Worm (Caenorhabditis elegans) whole organism, L4 larva: ENCODE measurements around the gene F08G12.5.

Experiments
- F10B5.3 ChIP-seq: sonication (generic microtip); optimal IDR thresholded peaks from 2 replicates; lab custom pipeline; 2016; ENCODE audit warnings: mild to moderate bottlenecking, missing genetic modification characterization, missing compliant biosample characterization
- R02D3.7 ChIP-seq: fragments of 150-350 bp; sonication (generic microtip); optimal IDR thresholded peaks from 3 replicates; lab custom pipeline; 2014; ENCODE audit warnings: missing biosample characterization, missing genetic modification characterization
- Y105C5A.15 ChIP-seq: fragments of 200-800 bp; sonication (Bioruptor generic); IDR thresholded peaks from 2 replicates; pipeline ENCODE4 v1.3.6; 2022; ENCODE audit warnings: missing genetic modification characterization, missing compliant biosample characterization
- Y48G9A.11 ChIP-seq: fragments of 200-800 bp; sonication (Bioruptor generic); IDR thresholded peaks from 2 replicates; pipeline ENCODE4 v1.3.6; 2022; ENCODE audit warnings: missing genetic modification reagents, missing genetic modification characterization, missing compliant biosample characterization
- Y5F2A.4 ChIP-seq: fragments of 200-800 bp; sonication (Bioruptor generic); optimal IDR thresholded peaks from 2 replicates; lab custom pipeline; 2018; ENCODE audit warnings: mild to moderate bottlenecking, missing genetic modification characterization, missing compliant biosample characterization
- ZK546.5 ChIP-seq, 2 experiments: sonication (generic microtip); optimal IDR thresholded peaks; 2 replicates each; lab custom pipeline; 2017; ENCODE audit warnings: missing biosample characterization in 2 of 2, missing genetic modification characterization in 2 of 2
- aha-1 ChIP-seq: fragments of 150-350 bp; peaks from one replicate; lab custom pipeline; 2014; ENCODE audit warnings: missing biosample characterization, missing genetic modification characterization
- aly-2 ChIP-seq: sonication (generic microtip); optimal IDR thresholded peaks from 2 replicates; lab custom pipeline; 2018; ENCODE audit warnings: missing biosample characterization, missing genetic modification characterization
- ama-1 ChIP-seq: fragments of 150-350 bp; optimal IDR thresholded peaks from 2 replicates; lab custom pipeline; 2014; ENCODE audit warnings: inconsistent platforms, mixed read lengths
- attf-4 ChIP-seq: sonication (generic microtip); optimal IDR thresholded peaks from 3 replicates; lab custom pipeline; 2017; ENCODE audit warnings: missing biosample characterization, missing genetic modification characterization
- ceh-82 ChIP-seq: sonication (generic microtip); optimal IDR thresholded peaks from 2 replicates; lab custom pipeline; 2017; ENCODE audit warnings: missing biosample characterization, missing genetic modification characterization
- ces-1 ChIP-seq: fragments of 150-350 bp; sonication (generic microtip); optimal IDR thresholded peaks from 4 replicates; lab custom pipeline; 2014; ENCODE audit warnings: missing biosample characterization, missing genetic modification reagents, missing genetic modification characterization
- daf-12 ChIP-seq: fragments of 150-350 bp; optimal IDR thresholded peaks from 2 replicates; lab custom pipeline; 2014; ENCODE audit warnings: missing biosample characterization, missing genetic modification reagents, missing genetic modification characterization
- daf-16 ChIP-seq, 3 experiments: sonication (generic microtip); optimal IDR thresholded peaks; 2 replicates each; lab custom pipeline; 2016 to 2017; ENCODE audit warnings: missing genetic modification characterization in 3 of 3, missing genetic modification reagents in 3 of 3, mild to moderate bottlenecking in 2 of 3, missing compliant biosample characterization in 2 of 3, missing biosample characterization in 1 of 3, moderate library complexity in 1 of 3
- daf-8 ChIP-seq: fragments of 200-800 bp; sonication (Bioruptor generic); IDR thresholded peaks from 2 replicates; pipeline ENCODE4 v1.3.6; 2022; ENCODE audit warnings: missing genetic modification characterization, missing compliant biosample characterization
- dmd-6 ChIP-seq: fragments of 200-800 bp; sonication (Bioruptor generic); IDR thresholded peaks from 2 replicates; pipeline ENCODE4 v1.3.6; 2022; ENCODE audit warnings: missing genetic modification reagents, missing genetic modification characterization, missing compliant biosample characterization
- dmd-9 ChIP-seq: fragments of 200-800 bp; sonication (Bioruptor generic); IDR thresholded peaks from 2 replicates; pipeline ENCODE4 v1.3.6; 2022; ENCODE audit warnings: missing genetic modification reagents, missing genetic modification characterization, missing compliant biosample characterization
- dpl-1 ChIP-seq: fragments of 150-350 bp; optimal IDR thresholded peaks from 2 replicates; lab custom pipeline; 2014; ENCODE audit warnings: missing biosample characterization, missing genetic modification reagents, missing genetic modification characterization
- fkh-10 ChIP-seq: fragments of 150-350 bp; optimal IDR thresholded peaks from 2 replicates; lab custom pipeline; 2014; ENCODE audit warnings: missing biosample characterization, missing genetic modification reagents, missing genetic modification characterization
- fos-1 ChIP-seq: fragments of 150-350 bp; optimal IDR thresholded peaks from 2 replicates; lab custom pipeline; 2014; ENCODE audit warnings: missing biosample characterization, missing genetic modification characterization
- hif-1 ChIP-seq, 2 experiments: sonication (generic microtip); optimal IDR thresholded peaks; 2 replicates each; lab custom pipeline; 2016 to 2017; ENCODE audit warnings: missing compliant biosample characterization in 2 of 2, missing genetic modification characterization in 2 of 2, missing genetic modification reagents in 2 of 2, missing genotype in 2 of 2, mild to moderate bottlenecking in 1 of 2
- hlh-11 ChIP-seq: fragments of 200-800 bp; sonication (Bioruptor generic); optimal IDR thresholded peaks from 2 replicates; lab custom pipeline; 2018; ENCODE audit warnings: mild to moderate bottlenecking, missing genetic modification characterization, missing compliant biosample characterization
- hlh-30 ChIP-seq: sonication (generic microtip); optimal IDR thresholded peaks from 2 replicates; lab custom pipeline; 2017; ENCODE audit warnings: antibody characterized with exemption, mild to moderate bottlenecking, missing genetic modification characterization, missing compliant biosample characterization; ENCODE audit not compliant: insufficient read depth
- lin-39 ChIP-seq: fragments of 150-350 bp; optimal IDR thresholded peaks from 2 replicates; lab custom pipeline; 2014; ENCODE audit warnings: missing biosample characterization, missing genetic modification reagents, missing genetic modification characterization
- lsy-2 ChIP-seq, 2 experiments: fragments of 150-350 bp in 1 of 2; sonication (generic microtip) in 1 of 2; optimal IDR thresholded peaks; 2 replicates each; lab custom pipeline; 2014 to 2017; ENCODE audit warnings: missing biosample characterization in 2 of 2, missing genetic modification characterization in 2 of 2
- madf-9 ChIP-seq: fragments of 200-800 bp; sonication (Bioruptor generic); conservative IDR thresholded peaks from 2 replicates; pipeline ENCODE4 v1.3.6; 2022; ENCODE audit warnings: missing genetic modification reagents, missing genetic modification characterization, missing compliant biosample characterization
- mdt-29 ChIP-seq: fragments of 200-800 bp; sonication (Bioruptor generic); IDR thresholded peaks from 2 replicates; pipeline ENCODE4 v1.3.6; 2022; ENCODE audit warnings: missing genetic modification reagents, missing genetic modification characterization, missing compliant biosample characterization
- mep-1 ChIP-seq: fragments of 150-350 bp; sonication (generic microtip); optimal IDR thresholded peaks from 3 replicates; lab custom pipeline; 2014; ENCODE audit warnings: missing biosample characterization, missing genetic modification characterization
- mxl-3 ChIP-seq: fragments of 200-800 bp; sonication (Bioruptor generic); optimal IDR thresholded peaks from 2 replicates; lab custom pipeline; 2018; ENCODE audit warnings: mild to moderate bottlenecking, missing genetic modification characterization, missing compliant biosample characterization
- nhr-10 ChIP-seq: fragments of 150-350 bp; optimal IDR thresholded peaks from 2 replicates; lab custom pipeline; 2014; ENCODE audit warnings: missing biosample characterization, missing genetic modification characterization
- nhr-102 ChIP-seq: sonication (generic microtip); optimal IDR thresholded peaks from 2 replicates; lab custom pipeline; 2016; ENCODE audit warnings: mild to moderate bottlenecking, missing genetic modification characterization, moderate library complexity, missing compliant biosample characterization
- nhr-11 ChIP-seq: fragments of 150-350 bp; optimal IDR thresholded peaks from 2 replicates; lab custom pipeline; 2014; ENCODE audit warnings: missing biosample characterization, missing genetic modification characterization
- nhr-111 ChIP-seq: fragments of 200-800 bp; sonication (Bioruptor generic); optimal IDR thresholded peaks from 2 replicates; lab custom pipeline; 2018; ENCODE audit warnings: mild to moderate bottlenecking, missing genetic modification characterization, missing compliant biosample characterization
- nhr-28 ChIP-seq: fragments of 150-350 bp; optimal IDR thresholded peaks from 2 replicates; lab custom pipeline; 2014; ENCODE audit warnings: missing biosample characterization, missing genetic modification characterization
- nhr-41 ChIP-seq: fragments of 200-800 bp; sonication (Bioruptor generic); IDR thresholded peaks from 2 replicates; pipeline ENCODE4 v1.3.6; 2022; ENCODE audit warnings: missing genetic modification reagents, missing genetic modification characterization, missing compliant biosample characterization
- nhr-48 ChIP-seq: sonication (generic microtip); optimal IDR thresholded peaks from 2 replicates; lab custom pipeline; 2016; ENCODE audit warnings: mild to moderate bottlenecking, missing genetic modification characterization, missing compliant biosample characterization
- nhr-77 ChIP-seq: fragments of 150-350 bp; optimal IDR thresholded peaks from 2 replicates; lab custom pipeline; 2014; ENCODE audit warnings: missing biosample characterization, missing genetic modification characterization
- pqm-1 ChIP-seq: sonication (generic microtip); optimal IDR thresholded peaks from 2 replicates; lab custom pipeline; 2017; ENCODE audit warnings: missing biosample characterization, missing genetic modification characterization
- sdz-12 ChIP-seq: fragments of 200-800 bp; sonication (Bioruptor generic); optimal IDR thresholded peaks from 2 replicates; lab custom pipeline; 2018; ENCODE audit warnings: mild to moderate bottlenecking, missing genetic modification characterization, missing compliant biosample characterization
- set-16 ChIP-seq: fragments of 200-800 bp; sonication (Bioruptor generic); IDR thresholded peaks from 2 replicates; pipeline ENCODE4 v1.3.6; 2022; ENCODE audit warnings: missing genetic modification reagents, missing genetic modification characterization, missing compliant biosample characterization
- skn-1 ChIP-seq: fragments of 150-350 bp; optimal IDR thresholded peaks from 2 replicates; lab custom pipeline; 2014; ENCODE audit warnings: missing biosample characterization, missing genetic modification characterization
- snpc-4 ChIP-seq: fragments of 150-350 bp; optimal IDR thresholded peaks from 2 replicates; lab custom pipeline; 2014; ENCODE audit warnings: missing biosample characterization, missing genetic modification characterization
- tag-97 ChIP-seq: fragments of 200-800 bp; sonication (Bioruptor generic); IDR thresholded peaks from 2 replicates; pipeline ENCODE4 v1.3.6; 2022; ENCODE audit warnings: missing genetic modification characterization, missing compliant biosample characterization
- unc-62 ChIP-seq, 3 experiments: fragments of 150-350 bp in 1 of 3; sonication (generic microtip); optimal IDR thresholded peaks in 2 of 3; peaks in 1 of 3; 1 replicate in 1 of 3; 2 replicates in 2 of 3; lab custom pipeline; 2014 to 2017; ENCODE audit warnings: missing biosample characterization in 3 of 3, missing genetic modification characterization in 3 of 3, missing genetic modification reagents in 3 of 3, missing genotype in 1 of 3
- vab-7 ChIP-seq: fragments of 200-800 bp; sonication (Bioruptor generic); IDR thresholded peaks from 2 replicates; pipeline ENCODE4 v1.3.6; 2022; ENCODE audit warnings: missing genetic modification reagents, missing genetic modification characterization, missing compliant biosample characterization
- zag-1 ChIP-seq: fragments of 150-350 bp; optimal IDR thresholded peaks from 2 replicates; lab custom pipeline; 2014; ENCODE audit warnings: missing biosample characterization, missing genetic modification characterization
- zip-11 ChIP-seq: fragments of 200-800 bp; sonication (Bioruptor generic); IDR thresholded peaks from 2 replicates; pipeline ENCODE4 v1.3.6; 2022; ENCODE audit warnings: missing genetic modification characterization, missing compliant biosample characterization
- ztf-11 ChIP-seq: fragments of 150-350 bp; optimal IDR thresholded peaks from 2 replicates; lab custom pipeline; 2014; ENCODE audit warnings: missing biosample characterization, missing genetic modification characterization

F08G12.5 gene

DNA sequence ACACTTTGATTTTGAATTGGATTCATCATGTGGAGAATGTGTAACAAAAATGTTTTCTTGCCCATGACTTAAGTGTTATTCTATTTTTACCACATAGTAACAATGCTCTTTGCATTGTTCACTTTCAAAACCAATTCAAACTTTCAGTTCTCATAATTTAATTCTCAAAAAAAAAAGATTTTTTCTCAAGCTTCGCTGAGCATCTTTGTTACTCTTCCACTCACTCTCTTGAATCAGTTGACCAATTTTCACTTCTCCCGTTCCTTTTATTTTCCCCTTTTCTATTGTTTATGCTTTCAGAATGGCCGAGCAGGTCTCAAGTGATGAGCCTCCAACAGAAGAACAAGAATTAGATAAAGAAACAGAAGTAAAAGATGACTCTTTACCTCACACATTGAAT lies 36.1 kb upstream of the F08G12.5 start, which contains the start of gene oct-2:
Gene oct-2 (plus strand): TSS at position 301 of the 400 bp plus-strand sequence.
- TF ChIP-seq unc-62 (GFP tag; optimal IDR thresholded peaks at IDR 0.05 in 1 of 2; lab: Kevin White, UChicago) (peak in 1 of 2 experiments; percentile 57), unc-62 (tag; optimal IDR thresholded peaks at IDR 0.05; lab: Kevin White, UChicago) (no peak), aha-1 (tag; lab: Kevin White, UChicago) (peak; percentile 37), nhr-102 (tag; lab: Kevin White, UChicago) (no peak), lsy-2 (tag; optimal IDR thresholded peaks at IDR 0.05; lab: Kevin White, UChicago) (no peak), nhr-111 (GFP tag; lab: Kevin White, UChicago) (no peak)
- TF ChIP-seq, all 104 proteins: peak for 2

DNA sequence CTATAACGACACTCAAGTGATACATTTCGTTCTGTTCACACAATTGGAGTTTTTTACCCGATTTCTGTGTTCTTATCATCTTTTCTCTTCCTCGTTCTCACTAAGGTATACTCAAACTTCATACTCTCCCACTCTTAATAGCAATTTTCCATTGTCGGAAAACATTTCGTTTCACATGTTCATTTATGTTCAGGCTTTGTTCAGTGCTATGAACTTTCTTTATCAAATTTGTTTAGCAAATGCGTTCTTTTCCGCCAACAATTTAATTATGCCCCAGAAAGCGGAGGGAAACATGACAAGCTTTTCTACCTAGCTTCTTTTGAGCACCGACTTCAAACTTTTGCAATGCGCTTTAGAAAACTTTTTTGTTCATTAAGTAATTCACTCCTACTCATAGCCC lies 35.4 kb upstream of the F08G12.5 start:
- TF ChIP-seq fkh-10 (GFP tag; lab: Kevin White, UChicago) (no peak), madf-9 (no peak), aha-1 (tag; lab: Kevin White, UChicago) (peak; percentile 94), dmd-6 (peak; percentile 18; the same call in 1 of the 2 replicates), vab-7 (no peak), pqm-1 (tag; lab: Kevin White, UChicago) (peak; percentile 5), lsy-2 (tag; optimal IDR thresholded peaks at IDR 0.05; lab: Kevin White, UChicago) (no peak), nhr-28 (tag; lab: Kevin White, UChicago) (peak; percentile 34), tag-97 (GFP tag; lab: Robert Waterston, UW) (0 out of 2 replicates have a peak, but pooled peaks have one; percentile 56), mep-1 (tag; lab: Kevin White, UChicago) (no peak), ZK546.5 (tag; optimal IDR thresholded peaks at IDR 0.05; lab: Kevin White, UChicago) (no peak), nhr-10 (tag; lab: Kevin White, UChicago) (no peak), ces-1 (peak; percentile 91)

DNA sequence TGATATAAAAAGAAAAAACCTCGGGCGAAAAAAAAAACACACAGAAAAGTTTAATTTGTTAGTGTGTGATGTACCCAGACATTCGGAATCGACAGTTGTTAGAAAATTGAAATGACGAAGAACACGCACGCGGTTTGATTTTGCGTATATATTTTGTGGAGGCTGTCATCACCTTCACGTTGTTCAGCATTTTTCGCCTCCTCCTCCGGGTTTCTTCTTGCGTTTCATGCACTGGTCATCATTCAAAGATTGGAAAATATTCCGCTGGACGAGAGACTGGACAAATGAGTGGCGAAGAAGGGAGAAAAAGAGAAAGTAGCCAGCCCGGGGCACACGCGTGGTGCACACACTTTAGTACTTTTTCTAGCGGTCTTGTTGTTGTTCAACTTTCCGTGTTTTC lies 34.8 kb upstream of the F08G12.5 start:
- TF ChIP-seq mdt-29 (no peak), F10B5.3 (tag; lab: Kevin White, UChicago) (no peak), dmd-6 (no peak), ama-1 (lab: Kevin White, UChicago) (no peak), nhr-111 (GFP tag; lab: Kevin White, UChicago) (no peak), snpc-4 (tag; lab: Kevin White, UChicago) (no peak), sdz-12 (GFP tag; lab: Kevin White, UChicago) (no peak), attf-4 (tag; lab: Kevin White, UChicago) (no peak), nhr-48 (tag; lab: Kevin White, UChicago) (no peak), nhr-41 (GFP tag; lab: Robert Waterston, UW) (no peak), hlh-30 (peak; percentile 48), nhr-77 (tag; lab: Kevin White, UChicago) (no peak), skn-1 (tag; lab: Kevin White, UChicago) (no peak), dmd-9 (GFP tag; lab: Robert Waterston, UW) (no peak), daf-12 (tag; lab: Kevin White, UChicago) (no peak), unc-62 (GFP tag; optimal IDR thresholded peaks at IDR 0.05 in 1 of 2; lab: Kevin White, UChicago) (peak in 1 of 2 experiments; percentile 98), unc-62 (tag; optimal IDR thresholded peaks at IDR 0.05; lab: Kevin White, UChicago) (no peak), mxl-3 (GFP tag; lab: Kevin White, UChicago) (peak; percentile 54), fos-1 (tag; lab: Kevin White, UChicago) (no peak), ztf-11 (no peak), zip-11 (GFP tag; lab: Robert Waterston, UW) (no peak), Y48G9A.11 (no peak), Y105C5A.15 (GFP tag; lab: Robert Waterston, UW) (no peak), dpl-1 (GFP tag; lab: Kevin White, UChicago) (no peak), set-16 (GFP tag; lab: Robert Waterston, UW) (no peak), aly-2 (tag; lab: Kevin White, UChicago) (no peak), nhr-11 (tag; lab: Kevin White, UChicago) (peak; percentile 33), lin-39 (tag; lab: Kevin White, UChicago) (no peak), R02D3.7 (tag; lab: Kevin White, UChicago) (no peak), daf-8 (GFP tag; lab: Robert Waterston, UW) (no peak), Y5F2A.4 (GFP tag; lab: Kevin White, UChicago) (no peak), nhr-28 (tag; lab: Kevin White, UChicago) (no peak), hif-1 (tag; optimal IDR thresholded peaks at IDR 0.05; lab: Kevin White, UChicago) (peak in 1 of 2 experiments; percentile 16), daf-16 (GFP tag; optimal IDR thresholded peaks at IDR 0.05; lab: Kevin White, UChicago) (peak in 1 of 2 experiments; percentile 47), daf-16 (tag; optimal IDR thresholded peaks at IDR 0.05; lab: Kevin White, UChicago) (peak; percentile 17), zag-1 (tag; lab: Kevin White, UChicago) (no peak), ceh-82 (tag; lab: Kevin White, UChicago) (no peak), hlh-11 (tag; lab: Kevin White, UChicago) (peak; percentile 42)
